Worm (Caenorhabditis elegans) whole organism, L4 larva: ENCODE data around the gene T16G1.7.

Source experiments
- D1046.2 ChIP-seq: fragments of 200-800 bp; sonication (Bioruptor generic); IDR thresholded peaks from 2 replicates; pipeline ENCODE4 v1.3.6; 2022; ENCODE audit warnings: missing genetic modification characterization, missing compliant biosample characterization
- F10B5.3 ChIP-seq: sonication (generic microtip); optimal IDR thresholded peaks from 2 replicates; lab custom pipeline; 2016; ENCODE audit warnings: mild to moderate bottlenecking, missing genetic modification characterization, missing compliant biosample characterization
- F26F4.8 ChIP-seq: fragments of 200-800 bp; sonication (Bioruptor generic); conservative IDR thresholded peaks from 2 replicates; pipeline ENCODE4 v1.3.6; 2022; ENCODE audit warnings: missing genetic modification characterization, missing compliant biosample characterization
- F37D6.2 ChIP-seq: sonication (generic microtip); optimal IDR thresholded peaks from 2 replicates; lab custom pipeline; 2016; ENCODE audit warnings: mild to moderate bottlenecking, missing genetic modification characterization, missing compliant biosample characterization
- F44E2.7 ChIP-seq: fragments of 200-800 bp; sonication (Bioruptor generic); IDR thresholded peaks from 2 replicates; pipeline ENCODE4 v2.1.2; 2022; ENCODE audit warnings: missing genetic modification characterization, missing compliant biosample characterization
- F49E8.2 ChIP-seq: sonication (generic microtip); optimal IDR thresholded peaks from 2 replicates; lab custom pipeline; 2016; ENCODE audit warnings: missing compliant biosample characterization, mild to moderate bottlenecking, missing genetic modification characterization, borderline replicate concordance
- T20F7.1 ChIP-seq: fragments of 200-800 bp; sonication (Bioruptor generic); optimal IDR thresholded peaks from 2 replicates; lab custom pipeline; 2018; ENCODE audit warnings: mild to moderate bottlenecking, missing genetic modification characterization, missing compliant biosample characterization
- Y48G9A.11 ChIP-seq: fragments of 200-800 bp; sonication (Bioruptor generic); IDR thresholded peaks from 2 replicates; pipeline ENCODE4 v1.3.6; 2022; ENCODE audit warnings: missing genetic modification reagents, missing genetic modification characterization, missing compliant biosample characterization
- Y5F2A.4 ChIP-seq: fragments of 200-800 bp; sonication (Bioruptor generic); optimal IDR thresholded peaks from 2 replicates; lab custom pipeline; 2018; ENCODE audit warnings: mild to moderate bottlenecking, missing genetic modification characterization, missing compliant biosample characterization
- aha-1 ChIP-seq: fragments of 150-350 bp; peaks from one replicate; lab custom pipeline; 2014; ENCODE audit warnings: missing biosample characterization, missing genetic modification characterization
- aly-2 ChIP-seq: sonication (generic microtip); optimal IDR thresholded peaks from 2 replicates; lab custom pipeline; 2018; ENCODE audit warnings: missing biosample characterization, missing genetic modification characterization
- ama-1 ChIP-seq: fragments of 150-350 bp; optimal IDR thresholded peaks from 2 replicates; lab custom pipeline; 2014; ENCODE audit warnings: inconsistent platforms, mixed read lengths
- arid-1 ChIP-seq: fragments of 200-800 bp; sonication (Bioruptor generic); conservative IDR thresholded peaks from 2 replicates; pipeline ENCODE4 v1.3.6; 2022; ENCODE audit warnings: missing genetic modification reagents, missing genetic modification characterization, missing compliant biosample characterization
- ceh-28 ChIP-seq: fragments of 150-350 bp; optimal IDR thresholded peaks from 2 replicates; lab custom pipeline; 2014; ENCODE audit warnings: missing biosample characterization, missing genetic modification reagents, missing genetic modification characterization
- ceh-44 ChIP-seq: fragments of 200-800 bp; sonication (Bioruptor generic); IDR thresholded peaks from 2 replicates; pipeline ENCODE4 v1.3.6; 2022; ENCODE audit warnings: missing genetic modification reagents, missing genetic modification characterization, missing compliant biosample characterization
- ceh-62 ChIP-seq: sonication (generic microtip); optimal IDR thresholded peaks from 2 replicates; lab custom pipeline; 2017; ENCODE audit warnings: missing biosample characterization, missing genetic modification characterization
- ceh-82 ChIP-seq: sonication (generic microtip); optimal IDR thresholded peaks from 2 replicates; lab custom pipeline; 2017; ENCODE audit warnings: missing biosample characterization, missing genetic modification characterization
- ctbp-1 ChIP-seq: fragments of 200-800 bp; sonication (Bioruptor generic); IDR thresholded peaks from 2 replicates; pipeline ENCODE4 v1.3.6; 2022; ENCODE audit warnings: missing genetic modification reagents, missing genetic modification characterization, missing compliant biosample characterization
- daf-19 ChIP-seq: fragments of 200-800 bp; sonication (Bioruptor generic); conservative IDR thresholded peaks from 2 replicates; pipeline ENCODE4 v1.3.6; 2022; ENCODE audit warnings: missing genetic modification characterization, missing compliant biosample characterization
- egl-27 ChIP-seq: sonication (generic microtip); optimal IDR thresholded peaks from 3 replicates; lab custom pipeline; 2017; ENCODE audit warnings: missing biosample characterization, missing genetic modification reagents, missing genetic modification characterization
- egl-43 ChIP-seq: fragments of 200-800 bp; sonication (Bioruptor generic); IDR thresholded peaks from 2 replicates; pipeline ENCODE4 v1.3.6; 2022; ENCODE audit warnings: missing genetic modification reagents, missing genetic modification characterization, missing compliant biosample characterization
- hlh-11 ChIP-seq: fragments of 200-800 bp; sonication (Bioruptor generic); optimal IDR thresholded peaks from 2 replicates; lab custom pipeline; 2018; ENCODE audit warnings: mild to moderate bottlenecking, missing genetic modification characterization, missing compliant biosample characterization
- lim-7 ChIP-seq: fragments of 200-800 bp; sonication (Bioruptor generic); IDR thresholded peaks from 2 replicates; pipeline ENCODE4 v1.3.6; 2022; ENCODE audit warnings: missing genetic modification characterization, missing compliant biosample characterization
- lin-1 ChIP-seq: fragments of 200-800 bp; sonication (Bioruptor generic); IDR thresholded peaks from 2 replicates; pipeline ENCODE4 v1.3.6; 2022; ENCODE audit warnings: missing genetic modification reagents, missing genetic modification characterization, missing compliant biosample characterization
- lin-13 ChIP-seq: fragments of 150-350 bp; optimal IDR thresholded peaks from 2 replicates; lab custom pipeline; 2014; ENCODE audit warnings: missing biosample characterization, missing genetic modification reagents, missing genetic modification characterization
- lir-3 ChIP-seq: sonication (generic microtip); optimal IDR thresholded peaks from 2 replicates; lab custom pipeline; 2016; ENCODE audit warnings: mild to moderate bottlenecking, missing genetic modification characterization, missing compliant biosample characterization
- lsy-2 ChIP-seq, 2 experiments: fragments of 150-350 bp in 1 of 2; sonication (generic microtip) in 1 of 2; optimal IDR thresholded peaks; 2 replicates each; lab custom pipeline; 2014 to 2017; ENCODE audit warnings: missing biosample characterization in 2 of 2, missing genetic modification characterization in 2 of 2
- madf-5 ChIP-seq, 2 experiments: fragments of 200-800 bp; sonication (Bioruptor generic); IDR thresholded peaks; 2 replicates each; pipeline ENCODE4 v1.3.6; 2022; ENCODE audit warnings: missing compliant biosample characterization in 2 of 2, missing genetic modification characterization in 2 of 2
- mdl-1 ChIP-seq, 2 experiments: fragments of 150-350 bp in 1 of 2; sonication (generic microtip) in 1 of 2; optimal IDR thresholded peaks; 2 replicates each; lab custom pipeline; 2014 to 2017; ENCODE audit warnings: missing biosample characterization in 2 of 2, missing genetic modification characterization in 2 of 2
- mdt-29 ChIP-seq: fragments of 200-800 bp; sonication (Bioruptor generic); IDR thresholded peaks from 2 replicates; pipeline ENCODE4 v1.3.6; 2022; ENCODE audit warnings: missing genetic modification reagents, missing genetic modification characterization, missing compliant biosample characterization
- mep-1 ChIP-seq: fragments of 150-350 bp; sonication (generic microtip); optimal IDR thresholded peaks from 3 replicates; lab custom pipeline; 2014; ENCODE audit warnings: missing biosample characterization, missing genetic modification characterization
- mes-2 ChIP-seq: sonication (generic microtip); optimal IDR thresholded peaks from 2 replicates; lab custom pipeline; 2016; ENCODE audit warnings: missing genotype, mild to moderate bottlenecking, missing genetic modification characterization, missing compliant biosample characterization; ENCODE audit not compliant: poor library complexity, severe bottlenecking
- mxl-3 ChIP-seq: fragments of 200-800 bp; sonication (Bioruptor generic); optimal IDR thresholded peaks from 2 replicates; lab custom pipeline; 2018; ENCODE audit warnings: mild to moderate bottlenecking, missing genetic modification characterization, missing compliant biosample characterization
- nhr-111 ChIP-seq: fragments of 200-800 bp; sonication (Bioruptor generic); optimal IDR thresholded peaks from 2 replicates; lab custom pipeline; 2018; ENCODE audit warnings: mild to moderate bottlenecking, missing genetic modification characterization, missing compliant biosample characterization
- nhr-25 ChIP-seq: sonication (generic microtip); optimal IDR thresholded peaks from 2 replicates; lab custom pipeline; 2017; ENCODE audit warnings: missing genetic modification characterization, mild to moderate bottlenecking, missing compliant biosample characterization, antibody characterized with exemption, moderate library complexity, borderline replicate concordance; ENCODE audit not compliant: insufficient read depth
- nhr-41 ChIP-seq: fragments of 200-800 bp; sonication (Bioruptor generic); IDR thresholded peaks from 2 replicates; pipeline ENCODE4 v1.3.6; 2022; ENCODE audit warnings: missing genetic modification reagents, missing genetic modification characterization, missing compliant biosample characterization
- nhr-42 ChIP-seq: fragments of 200-800 bp; sonication (Bioruptor generic); IDR thresholded peaks from 2 replicates; pipeline ENCODE4 v1.3.6; 2022; ENCODE audit warnings: missing genetic modification characterization, missing compliant biosample characterization
- nhr-48 ChIP-seq: sonication (generic microtip); optimal IDR thresholded peaks from 2 replicates; lab custom pipeline; 2016; ENCODE audit warnings: mild to moderate bottlenecking, missing genetic modification characterization, missing compliant biosample characterization
- nhr-6 ChIP-seq: fragments of 150-350 bp; optimal IDR thresholded peaks from 2 replicates; lab custom pipeline; 2014; ENCODE audit warnings: missing biosample characterization, missing genetic modification characterization
- nhr-76 ChIP-seq: fragments of 150-350 bp; optimal IDR thresholded peaks from 2 replicates; lab custom pipeline; 2014; ENCODE audit warnings: missing biosample characterization, missing genetic modification characterization
- nhr-77 ChIP-seq: fragments of 150-350 bp; optimal IDR thresholded peaks from 2 replicates; lab custom pipeline; 2014; ENCODE audit warnings: missing biosample characterization, missing genetic modification characterization
- php-3 ChIP-seq: fragments of 200-800 bp; sonication (Bioruptor generic); IDR thresholded peaks from 2 replicates; pipeline ENCODE4 v1.3.6; 2022; ENCODE audit warnings: missing genetic modification reagents, missing genetic modification characterization, missing compliant biosample characterization
- rbr-2 ChIP-seq: sonication (generic microtip); optimal IDR thresholded peaks from 2 replicates; lab custom pipeline; 2016; ENCODE audit warnings: missing genotype, missing genetic modification characterization, missing compliant biosample characterization
- sdz-12 ChIP-seq: fragments of 200-800 bp; sonication (Bioruptor generic); optimal IDR thresholded peaks from 2 replicates; lab custom pipeline; 2018; ENCODE audit warnings: mild to moderate bottlenecking, missing genetic modification characterization, missing compliant biosample characterization
- set-16 ChIP-seq: fragments of 200-800 bp; sonication (Bioruptor generic); IDR thresholded peaks from 2 replicates; pipeline ENCODE4 v1.3.6; 2022; ENCODE audit warnings: missing genetic modification reagents, missing genetic modification characterization, missing compliant biosample characterization
- skn-1 ChIP-seq: fragments of 150-350 bp; optimal IDR thresholded peaks from 2 replicates; lab custom pipeline; 2014; ENCODE audit warnings: missing biosample characterization, missing genetic modification characterization
- spr-1 ChIP-seq: sonication (generic microtip); optimal IDR thresholded peaks from 2 replicates; lab custom pipeline; 2016; ENCODE audit warnings: mild to moderate bottlenecking, missing genetic modification characterization, missing compliant biosample characterization
- spr-3 ChIP-seq: fragments of 200-800 bp; sonication (Bioruptor generic); optimal IDR thresholded peaks from 2 replicates; lab custom pipeline; 2018; ENCODE audit warnings: mild to moderate bottlenecking, missing genetic modification characterization, missing compliant biosample characterization
- unc-62 ChIP-seq, 3 experiments: fragments of 150-350 bp in 1 of 3; sonication (generic microtip); optimal IDR thresholded peaks in 2 of 3; peaks in 1 of 3; 1 replicate in 1 of 3; 2 replicates in 2 of 3; lab custom pipeline; 2014 to 2017; ENCODE audit warnings: missing biosample characterization in 3 of 3, missing genetic modification characterization in 3 of 3, missing genetic modification reagents in 3 of 3, missing genotype in 1 of 3
- zfp-2 ChIP-seq: sonication (generic microtip); optimal IDR thresholded peaks from 2 replicates; lab custom pipeline; 2016; ENCODE audit warnings: mild to moderate bottlenecking, missing genetic modification characterization, missing compliant biosample characterization
- ztf-11 ChIP-seq: fragments of 150-350 bp; optimal IDR thresholded peaks from 2 replicates; lab custom pipeline; 2014; ENCODE audit warnings: missing biosample characterization, missing genetic modification characterization

Gene T16G1.7

ce11 chrV:12950812-12951528 lies 16.1 kb upstream of the T16G1.7 start, which contains the start of the genes T16G1.9 and T16G1.18 (continued):
- TF ChIP-seq unc-62 (GFP tag; optimal IDR thresholded peaks at IDR 0.05 in 1 of 2; lab: Kevin White, UChicago), result peak in 1 of 2 experiments; percentile 94
- TF ChIP-seq unc-62 (tag; optimal IDR thresholded peaks at IDR 0.05; lab: Kevin White, UChicago), result no peak
- no peak for TF ChIP-seq F49E8.2
- TF ChIP-seq egl-27, result no peak
- TF ChIP-seq set-16 (GFP tag; lab: Robert Waterston, UW), result no peak
- no peak for TF ChIP-seq spr-1 (tag; lab: Kevin White, UChicago)
- no peak for TF ChIP-seq mdl-1 (tag; optimal IDR thresholded peaks at IDR 0.05; lab: Kevin White, UChicago)
- TF ChIP-seq ctbp-1 (GFP tag; lab: Robert Waterston, UW), result no peak
- TF ChIP-seq ceh-62 (tag; lab: Kevin White, UChicago), result no peak
- no peak for TF ChIP-seq Y48G9A.11 (GFP tag; lab: Robert Waterston, UW)
- peak; percentile 80 for TF ChIP-seq mes-2 (tag; lab: Kevin White, UChicago)
- no peak for TF ChIP-seq ceh-82 (tag; lab: Kevin White, UChicago)
- no peak for TF ChIP-seq nhr-42 (GFP tag; lab: Robert Waterston, UW)
- no peak for TF ChIP-seq nhr-25 (tag; lab: Kevin White, UChicago)
- no peak for TF ChIP-seq madf-5 (GFP tag; IDR thresholded peaks at IDR 0.05; lab: Robert Waterston, UW)
- no peak for TF ChIP-seq nhr-111 (GFP tag; lab: Kevin White, UChicago)
- TF ChIP-seq ztf-11 (tag; lab: Kevin White, UChicago), result no peak
- no peak for TF ChIP-seq D1046.2
- no peak for TF ChIP-seq lim-7 (GFP tag; lab: Robert Waterston, UW)
- TF ChIP-seq aly-2, result no peak
- peak; percentile 50 for TF ChIP-seq lin-13
- TF ChIP-seq lir-3 (tag; lab: Kevin White, UChicago), result no peak
- TF ChIP-seq ceh-44 (GFP tag; lab: Robert Waterston, UW), result no peak
- TF ChIP-seq egl-43 (GFP tag; lab: Robert Waterston, UW), result no peak
- TF ChIP-seq arid-1 (GFP tag; lab: Robert Waterston, UW), result no peak
- TF ChIP-seq mxl-3 (GFP tag; lab: Kevin White, UChicago), result peak; percentile 45
- TF ChIP-seq aha-1 (tag; lab: Kevin White, UChicago), result no peak
- TF ChIP-seq rbr-2 (tag; lab: Kevin White, UChicago), result peak; percentile 47
- no peak for TF ChIP-seq spr-3
- no peak for TF ChIP-seq nhr-76 (tag; lab: Kevin White, UChicago)
- peak; percentile 98 for TF ChIP-seq nhr-6 (tag; lab: Kevin White, UChicago)
- TF ChIP-seq php-3 (GFP tag; lab: Robert Waterston, UW), result no peak
- no peak for TF ChIP-seq F10B5.3 (tag; lab: Kevin White, UChicago)
- no peak for TF ChIP-seq nhr-77 (tag; lab: Kevin White, UChicago)
- no peak for TF ChIP-seq daf-19 (GFP tag; lab: Robert Waterston, UW)
- no peak for TF ChIP-seq lin-1 (GFP tag; lab: Robert Waterston, UW)
- TF ChIP-seq hlh-11 (tag; lab: Kevin White, UChicago), result peak; percentile 72
- no peak for TF ChIP-seq ama-1 (lab: Kevin White, UChicago)
- no peak for TF ChIP-seq nhr-41
- peak; percentile 85 for TF ChIP-seq T20F7.1 (GFP tag; lab: Kevin White, UChicago)
- peak in 1 of 2 experiments; percentile 69 for TF ChIP-seq lsy-2 (tag; optimal IDR thresholded peaks at IDR 0.05; lab: Kevin White, UChicago)
- no peak for TF ChIP-seq sdz-12 (GFP tag; lab: Kevin White, UChicago)
- no peak for TF ChIP-seq F26F4.8 (GFP tag; lab: Robert Waterston, UW)
- TF ChIP-seq zfp-2 (tag; lab: Kevin White, UChicago), result no peak
- TF ChIP-seq ceh-28 (tag; lab: Kevin White, UChicago), result no peak
- TF ChIP-seq mdt-29, result no peak
- TF ChIP-seq skn-1 (tag; lab: Kevin White, UChicago), result no peak
- TF ChIP-seq nhr-48, result no peak
- no peak for TF ChIP-seq F44E2.7 (GFP tag; lab: Robert Waterston, UW)
- TF ChIP-seq mep-1 (tag; lab: Kevin White, UChicago), result peak; percentile 64
- no peak for TF ChIP-seq F37D6.2 (tag; lab: Kevin White, UChicago)
- TF ChIP-seq Y5F2A.4 (GFP tag; lab: Kevin White, UChicago), result no peak
